Worm (Caenorhabditis elegans): Measurements from ENCODE around the gene cnc-10.

The cnc-10 gene

DNA sequence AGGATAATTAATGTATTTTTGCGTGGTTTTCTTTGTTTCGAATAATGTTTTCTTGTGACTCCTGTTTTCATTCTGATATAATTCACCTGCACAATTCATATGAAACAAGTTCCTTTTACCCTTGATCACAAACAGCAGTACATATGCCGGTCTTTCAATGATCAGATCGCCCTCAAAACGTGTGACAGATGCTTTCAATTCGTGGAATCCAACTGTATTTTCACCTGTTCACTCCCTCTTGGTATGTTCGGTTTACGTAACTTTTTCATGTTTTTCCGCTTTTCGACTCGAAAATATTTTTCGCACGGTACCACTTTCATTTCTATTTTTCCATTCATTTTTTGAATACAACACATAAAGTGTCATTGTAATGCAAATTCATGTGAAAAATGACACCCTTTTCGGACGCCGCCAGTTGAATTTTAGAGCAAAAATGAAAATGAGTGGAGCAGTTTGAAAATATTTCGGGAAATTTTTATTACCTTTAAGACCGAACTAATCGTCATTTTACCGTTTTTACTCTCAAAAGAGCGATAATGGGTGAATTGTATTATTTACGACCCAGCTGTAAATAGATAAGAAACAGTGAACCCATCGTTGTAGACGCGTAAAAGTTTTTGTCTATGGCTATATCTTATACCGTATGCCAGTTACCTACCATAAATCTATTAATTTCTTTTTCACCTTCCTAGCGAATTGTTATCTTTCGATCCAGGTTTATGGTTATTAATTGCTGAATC is 19.0 kb downstream of the cnc-10 start, which contains the start of gene K10D6.4:
TSS of gene K10D6.4 (plus strand) at position 100 of the 740 bp plus-strand sequence.
- no peak for TF ChIP-seq ztf-29 (GFP tag; IDR thresholded peaks at IDR 0.05)
- no peak for TF ChIP-seq T22C8.4 (GFP tag; IDR thresholded peaks at IDR 0.05)
- no peak for TF ChIP-seq klf-2 (GFP tag; conservative IDR thresholded peaks at IDR 0.05)
- TF ChIP-seq ztf-23 (GFP tag; IDR thresholded peaks at IDR 0.05): no peak
- no peak for TF ChIP-seq tab-1 (GFP tag; IDR thresholded peaks at IDR 0.05)
- TF ChIP-seq cog-1 (tag; optimal IDR thresholded peaks at IDR 0.05): no peak
- TF ChIP-seq flt-1 (GFP tag; IDR thresholded peaks at IDR 0.05): no peak
- TF ChIP-seq med-1 (GFP tag; optimal IDR thresholded peaks at IDR 0.05; ENCODE audit: insufficient read depth): no peak
- TF ChIP-seq ref-1 (GFP tag; conservative IDR thresholded peaks at IDR 0.05): no peak

DNA sequence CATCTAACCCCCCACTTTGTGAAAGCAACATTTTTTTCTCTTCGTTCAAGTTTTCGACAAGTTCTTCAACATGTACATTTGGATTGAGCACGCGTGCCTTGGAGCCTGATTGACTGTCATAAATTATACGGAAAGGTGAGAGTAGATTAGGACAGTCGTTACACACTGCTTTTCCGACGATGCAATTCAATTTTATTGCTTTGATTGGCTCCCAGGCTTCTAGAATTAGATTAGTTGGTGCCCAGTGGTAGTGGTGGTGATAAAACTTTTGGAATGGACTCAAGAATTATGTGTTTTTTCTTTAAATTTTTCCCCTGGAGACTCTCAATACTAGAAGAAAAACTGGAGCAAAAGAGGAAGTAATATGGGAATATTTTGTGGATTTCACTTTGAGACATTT is 21.4 kb downstream of the cnc-10 start:
- no peak for TF ChIP-seq ztf-29 (GFP tag; IDR thresholded peaks at IDR 0.05)
- TF ChIP-seq cog-1 (tag; optimal IDR thresholded peaks at IDR 0.05): no peak
- TF ChIP-seq ztf-23 (GFP tag; IDR thresholded peaks at IDR 0.05): no peak
- no peak for TF ChIP-seq T22C8.4 (GFP tag; IDR thresholded peaks at IDR 0.05)
- no peak for TF ChIP-seq flt-1 (GFP tag; IDR thresholded peaks at IDR 0.05)
- TF ChIP-seq med-1 (GFP tag; optimal IDR thresholded peaks at IDR 0.05; ENCODE audit: insufficient read depth): no peak
- TF ChIP-seq tab-1 (GFP tag; IDR thresholded peaks at IDR 0.05): no peak
- TF ChIP-seq klf-2 (GFP tag; conservative IDR thresholded peaks at IDR 0.05): no peak
- TF ChIP-seq ref-1 (GFP tag; conservative IDR thresholded peaks at IDR 0.05): no peak

DNA sequence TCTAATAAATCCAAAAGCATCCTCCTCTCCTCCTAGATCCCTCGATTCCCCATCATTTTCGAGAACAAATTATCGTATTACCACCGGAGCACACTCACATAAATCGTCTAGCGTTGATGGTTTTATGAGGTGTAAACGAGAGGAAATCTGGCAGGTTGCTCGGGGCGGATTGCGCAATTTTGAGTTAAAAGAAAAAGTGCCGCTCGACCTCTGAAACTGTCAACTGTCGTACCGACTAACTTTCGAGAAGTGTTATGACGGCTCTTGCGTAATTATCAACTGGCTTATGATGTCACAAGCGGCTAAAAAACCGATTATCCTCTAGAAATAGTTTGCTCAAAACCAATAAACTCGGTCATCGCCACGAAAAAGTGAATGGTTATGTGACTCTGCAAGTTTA is 23.4 kb downstream of the cnc-10 start:
- TF ChIP-seq ztf-23 (GFP tag; IDR thresholded peaks at IDR 0.05) (no peak), tab-1 (GFP tag; IDR thresholded peaks at IDR 0.05) (no peak), med-1 (GFP tag; optimal IDR thresholded peaks at IDR 0.05; ENCODE audit: insufficient read depth) (no peak), cog-1 (tag; optimal IDR thresholded peaks at IDR 0.05) (no peak), flt-1 (GFP tag; IDR thresholded peaks at IDR 0.05) (no peak), T22C8.4 (GFP tag; IDR thresholded peaks at IDR 0.05) (no peak), ztf-29 (GFP tag; IDR thresholded peaks at IDR 0.05) (no peak), klf-2 (GFP tag; conservative IDR thresholded peaks at IDR 0.05) (no peak), ref-1 (GFP tag; conservative IDR thresholded peaks at IDR 0.05) (no peak)

DNA sequence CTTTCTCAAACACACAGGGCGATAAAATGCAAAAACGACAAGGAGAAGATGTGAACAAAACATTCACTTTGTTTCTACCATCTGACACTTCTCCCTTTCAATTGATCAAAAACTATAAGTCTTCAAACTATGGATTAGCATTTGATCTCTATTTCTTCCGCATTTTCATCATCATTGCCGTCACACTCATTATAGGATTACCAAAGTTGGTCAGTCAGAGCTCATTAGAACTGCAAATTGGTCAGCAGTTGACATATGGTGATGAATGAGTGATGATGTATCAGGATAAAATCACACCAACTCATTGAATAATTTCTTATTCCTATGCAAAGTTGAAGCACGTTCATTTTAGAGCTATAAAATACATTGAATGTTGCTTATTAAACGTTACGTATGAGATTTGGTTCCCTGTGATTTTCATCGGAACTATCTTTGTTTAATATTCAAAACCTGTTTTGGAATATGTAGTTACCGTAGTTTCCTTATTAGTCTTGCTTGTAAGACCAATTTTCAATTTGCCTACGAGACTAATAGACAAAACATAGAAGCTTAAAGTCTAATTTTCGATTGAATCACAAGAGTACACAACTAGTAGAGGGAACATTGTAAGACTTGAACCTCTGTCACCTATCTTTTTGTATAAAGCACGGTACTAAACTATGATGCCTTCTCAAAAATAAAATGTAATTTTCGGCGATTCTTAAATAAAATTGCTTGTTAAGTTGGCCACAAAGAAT is 26.6 kb downstream of the cnc-10 start:
- TF ChIP-seq tab-1 (GFP tag; IDR thresholded peaks at IDR 0.05): no peak

DNA sequence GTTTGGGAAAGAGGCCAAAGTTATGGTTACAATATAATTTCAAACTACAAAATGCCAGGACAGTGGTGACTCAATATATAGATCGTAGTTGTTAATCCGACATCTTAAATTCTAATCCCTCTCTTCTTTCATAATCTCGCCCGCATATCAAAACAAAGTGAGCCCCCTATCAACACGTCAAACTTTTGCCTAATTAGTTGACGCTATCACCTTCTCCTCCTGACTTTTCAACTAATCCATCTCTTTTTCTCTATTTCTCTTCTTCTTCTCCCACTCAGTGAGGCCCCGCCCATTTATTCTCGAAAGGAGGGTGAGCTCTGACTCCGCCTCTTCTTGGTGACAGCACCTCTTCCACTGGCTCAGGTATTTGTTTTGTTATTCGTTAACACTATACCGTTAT is 28.3 kb downstream of the cnc-10 start:
- TF ChIP-seq klf-2 (GFP tag; conservative IDR thresholded peaks at IDR 0.05) (no peak), ztf-29 (GFP tag; IDR thresholded peaks at IDR 0.05) (no peak), T22C8.4 (GFP tag; IDR thresholded peaks at IDR 0.05) (no peak), tab-1 (GFP tag; IDR thresholded peaks at IDR 0.05) (no peak), cog-1 (tag; optimal IDR thresholded peaks at IDR 0.05) (no peak), ref-1 (GFP tag; conservative IDR thresholded peaks at IDR 0.05) (no peak), flt-1 (GFP tag; IDR thresholded peaks at IDR 0.05) (no peak), med-1 (GFP tag; optimal IDR thresholded peaks at IDR 0.05; ENCODE audit: insufficient read depth) (no peak), ztf-23 (GFP tag; IDR thresholded peaks at IDR 0.05) (no peak)

DNA sequence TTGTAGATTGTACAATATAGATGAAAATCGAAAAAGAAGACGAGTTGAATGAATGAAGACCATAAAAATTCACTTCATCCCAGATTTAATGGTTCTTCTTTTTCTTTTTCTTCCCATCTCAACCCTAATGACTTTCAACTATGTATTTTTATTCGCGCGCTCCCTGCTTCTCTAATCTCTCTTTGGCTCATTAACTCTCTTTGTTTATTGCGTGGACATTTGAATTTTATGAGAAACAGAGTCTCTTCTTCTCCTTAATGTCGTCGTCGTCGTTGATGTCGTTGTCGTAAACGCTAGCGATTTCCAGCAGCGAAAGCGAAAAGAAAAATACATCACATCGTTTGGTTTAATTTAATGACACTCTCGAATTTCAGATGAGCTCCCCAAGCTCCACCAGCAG is 31.5 kb downstream of the cnc-10 start:
- TF ChIP-seq ztf-29 (GFP tag; IDR thresholded peaks at IDR 0.05) (no peak), cog-1 (tag; optimal IDR thresholded peaks at IDR 0.05) (no peak), ztf-23 (GFP tag; IDR thresholded peaks at IDR 0.05) (no peak), klf-2 (GFP tag; conservative IDR thresholded peaks at IDR 0.05) (no peak), flt-1 (GFP tag; IDR thresholded peaks at IDR 0.05) (no peak), med-1 (GFP tag; optimal IDR thresholded peaks at IDR 0.05; ENCODE audit: insufficient read depth) (no peak), tab-1 (GFP tag; IDR thresholded peaks at IDR 0.05) (no peak), T22C8.4 (GFP tag; IDR thresholded peaks at IDR 0.05) (no peak), ref-1 (GFP tag; conservative IDR thresholded peaks at IDR 0.05) (no peak)

DNA sequence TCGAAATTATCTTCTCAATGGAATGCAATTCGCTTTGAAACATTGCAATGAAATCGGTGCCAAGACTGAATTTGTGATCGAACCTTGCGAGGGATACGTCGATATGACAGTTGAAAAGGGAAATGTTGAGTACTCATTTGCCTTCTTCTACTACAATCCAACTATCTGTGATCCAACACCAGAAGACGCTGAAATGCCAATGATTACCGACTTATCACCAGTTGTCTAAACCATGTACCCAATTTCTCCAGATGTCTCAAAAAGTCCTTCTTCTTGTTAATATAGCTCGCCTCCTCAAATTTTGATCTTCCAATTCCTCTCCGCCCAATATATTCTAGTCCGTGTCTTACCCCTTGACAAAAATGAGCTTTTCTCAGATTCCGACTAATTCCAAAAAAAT is 33.1 kb downstream of the cnc-10 start:
- no peak for TF ChIP-seq ztf-23 (GFP tag; IDR thresholded peaks at IDR 0.05)
- no peak for TF ChIP-seq cog-1 (tag; optimal IDR thresholded peaks at IDR 0.05)
- no peak for TF ChIP-seq ref-1 (GFP tag; conservative IDR thresholded peaks at IDR 0.05)
- no peak for TF ChIP-seq med-1 (GFP tag; optimal IDR thresholded peaks at IDR 0.05; ENCODE audit: insufficient read depth)
- TF ChIP-seq klf-2 (GFP tag; conservative IDR thresholded peaks at IDR 0.05): no peak
- TF ChIP-seq flt-1 (GFP tag; IDR thresholded peaks at IDR 0.05): no peak
- TF ChIP-seq tab-1 (GFP tag; IDR thresholded peaks at IDR 0.05): no peak
- TF ChIP-seq T22C8.4 (GFP tag; IDR thresholded peaks at IDR 0.05): no peak
- no peak for TF ChIP-seq ztf-29 (GFP tag; IDR thresholded peaks at IDR 0.05)

DNA sequence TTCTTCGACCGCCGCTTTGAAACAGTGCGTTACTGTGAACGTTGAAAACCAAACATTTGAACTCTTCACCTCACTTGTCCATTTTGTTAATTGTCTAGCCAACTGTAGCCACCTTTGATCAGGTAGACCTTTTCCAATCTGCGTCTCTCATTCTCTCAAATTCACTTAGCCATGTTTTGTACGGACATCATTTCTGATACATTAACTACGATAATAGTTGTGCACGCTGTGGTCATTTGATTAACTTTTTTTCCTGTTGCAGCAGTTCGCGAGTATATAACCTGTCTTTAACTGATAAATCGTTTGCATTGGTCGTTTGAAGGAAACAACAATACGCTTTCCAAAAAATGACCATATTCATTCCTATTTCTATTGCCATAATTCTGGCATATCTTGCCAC is 34.4 kb downstream of the cnc-10 start, which contains the start of gene cyp-29A2:
TSS of gene cyp-29A2 (plus strand) at position 190 of the 400 bp plus-strand sequence.
- TF ChIP-seq ref-1 (GFP tag; conservative IDR thresholded peaks at IDR 0.05): no peak
- TF ChIP-seq ztf-29 (GFP tag; IDR thresholded peaks at IDR 0.05): no peak
- no peak for TF ChIP-seq cog-1 (tag; optimal IDR thresholded peaks at IDR 0.05)
- TF ChIP-seq ztf-23 (GFP tag; IDR thresholded peaks at IDR 0.05): no peak

DNA sequence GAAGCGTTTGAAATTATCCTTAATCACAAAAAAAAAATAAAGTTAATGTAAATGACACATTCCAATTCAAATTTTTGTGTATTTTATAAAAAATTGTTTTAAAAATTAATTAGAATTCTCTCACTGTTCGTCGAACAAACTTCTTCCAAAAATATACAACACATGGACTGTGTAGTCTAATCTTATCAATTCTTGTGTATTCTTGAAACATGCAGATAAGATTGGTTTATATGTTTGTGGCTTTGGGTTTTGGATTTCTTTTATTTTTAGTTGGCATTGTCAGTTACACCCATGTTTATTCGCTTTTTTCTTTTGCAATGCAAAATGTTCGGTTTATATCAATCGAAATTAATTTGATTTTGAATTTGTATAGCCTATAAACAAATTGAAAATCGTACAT is 37.4 kb downstream of the cnc-10 start:
- no peak for TF ChIP-seq klf-2 (GFP tag; conservative IDR thresholded peaks at IDR 0.05)
- TF ChIP-seq flt-1 (GFP tag; IDR thresholded peaks at IDR 0.05): no peak
- TF ChIP-seq T22C8.4 (GFP tag; IDR thresholded peaks at IDR 0.05): no peak
- no peak for TF ChIP-seq med-1 (GFP tag; optimal IDR thresholded peaks at IDR 0.05; ENCODE audit: insufficient read depth)
- no peak for TF ChIP-seq cog-1 (tag; optimal IDR thresholded peaks at IDR 0.05)
- TF ChIP-seq ztf-29 (GFP tag; IDR thresholded peaks at IDR 0.05): no peak
- TF ChIP-seq tab-1 (GFP tag; IDR thresholded peaks at IDR 0.05): no peak
- no peak for TF ChIP-seq ztf-23 (GFP tag; IDR thresholded peaks at IDR 0.05)
- no peak for TF ChIP-seq ref-1 (GFP tag; conservative IDR thresholded peaks at IDR 0.05)

All from whole organism, midembryonic.